Fruit fly (Drosophila melanogaster) whole organism, wandering third instar larva: ENCODE data around the gene Polr3E.

Source experiments
- GATAd ChIP-seq: sonication (Bioruptor generic); optimal IDR thresholded peaks from 2 replicates; lab custom pipeline; 2016; ENCODE audit warnings: missing biosample characterization, missing genetic modification characterization
- Hr83 ChIP-seq: fragments of 200-300 bp; sonication (Bioruptor generic); optimal IDR thresholded peaks from 2 replicates; lab custom pipeline; 2016; ENCODE audit warnings: missing biosample characterization, mild to moderate bottlenecking, missing genetic modification characterization, moderate library complexity; ENCODE audit not compliant: poor library complexity, severe bottlenecking
- N ChIP-seq: fragments of >200 bp; optimal IDR thresholded peaks from 2 replicates; lab custom pipeline; 2018; ENCODE audit warnings: missing biosample characterization, missing external identifiers, missing genetic modification characterization
- OdsH ChIP-seq: fragments of 200-800 bp; sonication (Bioruptor generic); optimal IDR thresholded peaks from 2 replicates; lab custom pipeline; 2016; ENCODE audit warnings: missing biosample characterization, mild to moderate bottlenecking, missing genetic modification characterization
- brk ChIP-seq: fragments of 200-800 bp; sonication (Bioruptor generic); optimal IDR thresholded peaks from 2 replicates; lab custom pipeline; 2016; ENCODE audit warnings: missing biosample characterization, mild to moderate bottlenecking, missing genetic modification characterization
- fru ChIP-seq: fragments of 200-800 bp; sonication (Bioruptor generic); optimal IDR thresholded peaks from 3 replicates; lab custom pipeline; 2016; ENCODE audit warnings: missing biosample characterization, mild to moderate bottlenecking, missing genetic modification characterization
- h ChIP-seq: fragments of 200-800 bp; sonication (Bioruptor generic); optimal IDR thresholded peaks from 3 replicates; lab custom pipeline; 2016; ENCODE audit warnings: missing biosample characterization, mild to moderate bottlenecking, missing genetic modification characterization
- pan ChIP-seq: fragments of >200 bp; optimal IDR thresholded peaks from 2 replicates; lab custom pipeline; 2017
- psq ChIP-seq: fragments of 200-800 bp; sonication (Bioruptor generic); optimal IDR thresholded peaks from 3 replicates; lab custom pipeline; 2017; ENCODE audit warnings: missing biosample characterization, mild to moderate bottlenecking, missing genetic modification characterization, moderate library complexity
- sv ChIP-seq: fragments of 200-800 bp; sonication (Bioruptor generic); optimal IDR thresholded peaks from 3 replicates; lab custom pipeline; 2016; ENCODE audit warnings: missing biosample characterization, missing genetic modification characterization

DNA sequence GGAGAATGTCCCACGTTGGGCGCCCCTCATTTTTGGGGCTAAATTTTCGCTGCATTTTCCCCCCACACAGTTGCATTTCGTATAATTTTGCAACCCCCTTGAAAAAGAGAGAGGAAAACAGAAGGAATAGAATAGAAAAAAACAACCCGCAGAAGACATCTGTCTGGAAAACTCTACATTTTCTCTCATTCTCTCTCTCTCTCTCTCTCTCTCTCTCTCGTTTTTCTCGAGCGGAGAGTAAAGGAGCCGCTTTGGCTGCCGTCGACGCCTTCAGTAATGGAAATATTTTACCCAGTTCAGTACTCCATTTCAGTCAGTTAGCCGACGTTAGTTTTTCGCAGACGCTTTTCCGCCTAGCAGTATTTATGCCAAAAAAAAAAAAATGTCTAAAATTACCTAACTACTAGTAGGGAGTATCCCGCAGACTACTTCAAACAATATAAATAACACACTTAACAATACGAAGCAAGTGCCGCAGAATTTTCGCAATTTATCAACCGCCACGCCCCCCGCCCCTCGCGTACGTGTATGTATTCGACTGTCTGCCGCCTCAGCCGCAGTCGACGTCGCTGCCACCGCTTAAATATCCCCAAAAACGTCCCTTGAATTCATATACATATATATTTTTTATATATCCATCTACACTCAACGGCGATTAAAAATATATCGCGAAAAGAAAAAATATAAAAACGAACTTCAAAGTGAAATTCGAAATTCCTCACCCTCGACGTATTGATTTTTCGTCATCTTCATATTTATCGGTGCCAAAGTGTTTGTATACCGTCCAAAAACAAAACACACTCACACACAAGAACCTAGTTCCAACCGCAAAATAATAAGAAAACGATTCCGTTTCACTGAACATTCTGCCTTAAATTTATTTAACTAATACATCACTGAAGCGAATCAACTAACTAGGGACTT, 16.4 kb downstream of the Polr3E start:
- TF ChIP-seq sv (GFP tag; lab: Kevin White, UChicago): no peak
- TF ChIP-seq fru (GFP tag; lab: Kevin White, UChicago): no peak
- TF ChIP-seq brk (GFP tag; lab: Kevin White, UChicago): peak; percentile 2
- TF ChIP-seq N (GFP tag; lab: Kevin White, UChicago): no peak
- TF ChIP-seq pan (lab: Kevin White, UChicago): no peak
- no peak for TF ChIP-seq psq (GFP tag; lab: Kevin White, UChicago)
- TF ChIP-seq Hr83: no peak
- no peak for TF ChIP-seq OdsH (GFP tag; lab: Kevin White, UChicago)
- no peak for TF ChIP-seq h (GFP tag; lab: Kevin White, UChicago)
- no peak for TF ChIP-seq GATAd (GFP tag; lab: Kevin White, UChicago)
